Worm (Caenorhabditis elegans) whole organism, L4 larva: Measurements from ENCODE around the gene F35E8.1.

Experiments
- F37D6.2 ChIP-seq: sonication (generic microtip); optimal IDR thresholded peaks from 2 replicates; lab custom pipeline; 2016; ENCODE audit warnings: mild to moderate bottlenecking, missing genetic modification characterization, missing compliant biosample characterization
- F44E2.7 ChIP-seq: fragments of 200-800 bp; sonication (Bioruptor generic); IDR thresholded peaks from 2 replicates; pipeline ENCODE4 v2.1.2; 2022; ENCODE audit warnings: missing genetic modification characterization, missing compliant biosample characterization
- F49E8.2 ChIP-seq: sonication (generic microtip); optimal IDR thresholded peaks from 2 replicates; lab custom pipeline; 2016; ENCODE audit warnings: missing compliant biosample characterization, mild to moderate bottlenecking, missing genetic modification characterization, borderline replicate concordance
- R02D3.7 ChIP-seq: fragments of 150-350 bp; sonication (generic microtip); optimal IDR thresholded peaks from 3 replicates; lab custom pipeline; 2014; ENCODE audit warnings: missing biosample characterization, missing genetic modification characterization
- Y48G9A.11 ChIP-seq: fragments of 200-800 bp; sonication (Bioruptor generic); IDR thresholded peaks from 2 replicates; pipeline ENCODE4 v1.3.6; 2022; ENCODE audit warnings: missing genetic modification reagents, missing genetic modification characterization, missing compliant biosample characterization
- Y5F2A.4 ChIP-seq: fragments of 200-800 bp; sonication (Bioruptor generic); optimal IDR thresholded peaks from 2 replicates; lab custom pipeline; 2018; ENCODE audit warnings: mild to moderate bottlenecking, missing genetic modification characterization, missing compliant biosample characterization
- Y75B8A.6 ChIP-seq: fragments of 200-800 bp; sonication (Bioruptor generic); IDR thresholded peaks from 2 replicates; pipeline ENCODE4 v1.3.6; 2022; ENCODE audit warnings: missing genetic modification reagents, missing genetic modification characterization, missing compliant biosample characterization
- aly-2 ChIP-seq: sonication (generic microtip); optimal IDR thresholded peaks from 2 replicates; lab custom pipeline; 2018; ENCODE audit warnings: missing biosample characterization, missing genetic modification characterization
- attf-4 ChIP-seq: sonication (generic microtip); optimal IDR thresholded peaks from 3 replicates; lab custom pipeline; 2017; ENCODE audit warnings: missing biosample characterization, missing genetic modification characterization
- ceh-20 ChIP-seq: fragments of 200-800 bp; sonication (Bioruptor generic); IDR thresholded peaks from 2 replicates; pipeline ENCODE4 v1.3.6; 2022; ENCODE audit warnings: missing genetic modification reagents, missing genetic modification characterization, missing compliant biosample characterization
- ceh-44 ChIP-seq: fragments of 200-800 bp; sonication (Bioruptor generic); IDR thresholded peaks from 2 replicates; pipeline ENCODE4 v1.3.6; 2022; ENCODE audit warnings: missing genetic modification reagents, missing genetic modification characterization, missing compliant biosample characterization
- daf-16 ChIP-seq, 3 experiments: sonication (generic microtip); optimal IDR thresholded peaks; 2 replicates each; lab custom pipeline; 2016 to 2017; ENCODE audit warnings: missing genetic modification characterization in 3 of 3, missing genetic modification reagents in 3 of 3, mild to moderate bottlenecking in 2 of 3, missing compliant biosample characterization in 2 of 3, missing biosample characterization in 1 of 3, moderate library complexity in 1 of 3
- daf-19 ChIP-seq: fragments of 200-800 bp; sonication (Bioruptor generic); conservative IDR thresholded peaks from 2 replicates; pipeline ENCODE4 v1.3.6; 2022; ENCODE audit warnings: missing genetic modification characterization, missing compliant biosample characterization
- duxl-1 ChIP-seq: sonication (generic microtip); optimal IDR thresholded peaks from 2 replicates; lab custom pipeline; 2016; ENCODE audit warnings: mild to moderate bottlenecking, missing genetic modification characterization, moderate library complexity, missing compliant biosample characterization; ENCODE audit not compliant: poor library complexity
- dve-1 ChIP-seq: sonication (generic microtip); optimal IDR thresholded peaks from 2 replicates; lab custom pipeline; 2017; ENCODE audit warnings: antibody characterized with exemption, mild to moderate bottlenecking, missing genetic modification characterization, missing compliant biosample characterization; ENCODE audit not compliant: insufficient read depth
- egl-43 ChIP-seq: fragments of 200-800 bp; sonication (Bioruptor generic); IDR thresholded peaks from 2 replicates; pipeline ENCODE4 v1.3.6; 2022; ENCODE audit warnings: missing genetic modification reagents, missing genetic modification characterization, missing compliant biosample characterization
- fkh-10 ChIP-seq: fragments of 150-350 bp; optimal IDR thresholded peaks from 2 replicates; lab custom pipeline; 2014; ENCODE audit warnings: missing biosample characterization, missing genetic modification reagents, missing genetic modification characterization
- fos-1 ChIP-seq: fragments of 150-350 bp; optimal IDR thresholded peaks from 2 replicates; lab custom pipeline; 2014; ENCODE audit warnings: missing biosample characterization, missing genetic modification characterization
- hif-1 ChIP-seq, 2 experiments: sonication (generic microtip); optimal IDR thresholded peaks; 2 replicates each; lab custom pipeline; 2016 to 2017; ENCODE audit warnings: missing compliant biosample characterization in 2 of 2, missing genetic modification characterization in 2 of 2, missing genetic modification reagents in 2 of 2, missing genotype in 2 of 2, mild to moderate bottlenecking in 1 of 2
- hlh-11 ChIP-seq: fragments of 200-800 bp; sonication (Bioruptor generic); optimal IDR thresholded peaks from 2 replicates; lab custom pipeline; 2018; ENCODE audit warnings: mild to moderate bottlenecking, missing genetic modification characterization, missing compliant biosample characterization
- hlh-30 ChIP-seq: sonication (generic microtip); optimal IDR thresholded peaks from 2 replicates; lab custom pipeline; 2017; ENCODE audit warnings: antibody characterized with exemption, mild to moderate bottlenecking, missing genetic modification characterization, missing compliant biosample characterization; ENCODE audit not compliant: insufficient read depth
- hmg-1.1 ChIP-seq: fragments of 200-800 bp; sonication (Bioruptor generic); IDR thresholded peaks from 2 replicates; pipeline ENCODE4 v1.3.6; 2022; ENCODE audit warnings: missing genetic modification reagents, missing genetic modification characterization, missing compliant biosample characterization
- jun-1 ChIP-seq: fragments of 150-350 bp; optimal IDR thresholded peaks from 2 replicates; lab custom pipeline; 2014; ENCODE audit warnings: missing biosample characterization, missing genetic modification reagents, missing genetic modification characterization
- lin-1 ChIP-seq: fragments of 200-800 bp; sonication (Bioruptor generic); IDR thresholded peaks from 2 replicates; pipeline ENCODE4 v1.3.6; 2022; ENCODE audit warnings: missing genetic modification reagents, missing genetic modification characterization, missing compliant biosample characterization
- lin-38 ChIP-seq: fragments of 200-800 bp; sonication (Bioruptor generic); IDR thresholded peaks from 2 replicates; pipeline ENCODE4 v1.3.6; 2022; ENCODE audit warnings: missing genetic modification reagents, missing genetic modification characterization, missing compliant biosample characterization
- lin-39 ChIP-seq: fragments of 150-350 bp; optimal IDR thresholded peaks from 2 replicates; lab custom pipeline; 2014; ENCODE audit warnings: missing biosample characterization, missing genetic modification reagents, missing genetic modification characterization
- madf-9 ChIP-seq: fragments of 200-800 bp; sonication (Bioruptor generic); conservative IDR thresholded peaks from 2 replicates; pipeline ENCODE4 v1.3.6; 2022; ENCODE audit warnings: missing genetic modification reagents, missing genetic modification characterization, missing compliant biosample characterization
- mdl-1 ChIP-seq, 2 experiments: fragments of 150-350 bp in 1 of 2; sonication (generic microtip) in 1 of 2; optimal IDR thresholded peaks; 2 replicates each; lab custom pipeline; 2014 to 2017; ENCODE audit warnings: missing biosample characterization in 2 of 2, missing genetic modification characterization in 2 of 2
- mep-1 ChIP-seq: fragments of 150-350 bp; sonication (generic microtip); optimal IDR thresholded peaks from 3 replicates; lab custom pipeline; 2014; ENCODE audit warnings: missing biosample characterization, missing genetic modification characterization
- mes-2 ChIP-seq: sonication (generic microtip); optimal IDR thresholded peaks from 2 replicates; lab custom pipeline; 2016; ENCODE audit warnings: missing genotype, mild to moderate bottlenecking, missing genetic modification characterization, missing compliant biosample characterization; ENCODE audit not compliant: poor library complexity, severe bottlenecking
- nhr-102 ChIP-seq: sonication (generic microtip); optimal IDR thresholded peaks from 2 replicates; lab custom pipeline; 2016; ENCODE audit warnings: mild to moderate bottlenecking, missing genetic modification characterization, moderate library complexity, missing compliant biosample characterization
- nhr-28 ChIP-seq: fragments of 150-350 bp; optimal IDR thresholded peaks from 2 replicates; lab custom pipeline; 2014; ENCODE audit warnings: missing biosample characterization, missing genetic modification characterization
- nhr-41 ChIP-seq: fragments of 200-800 bp; sonication (Bioruptor generic); IDR thresholded peaks from 2 replicates; pipeline ENCODE4 v1.3.6; 2022; ENCODE audit warnings: missing genetic modification reagents, missing genetic modification characterization, missing compliant biosample characterization
- nhr-42 ChIP-seq: fragments of 200-800 bp; sonication (Bioruptor generic); IDR thresholded peaks from 2 replicates; pipeline ENCODE4 v1.3.6; 2022; ENCODE audit warnings: missing genetic modification characterization, missing compliant biosample characterization
- nhr-48 ChIP-seq: sonication (generic microtip); optimal IDR thresholded peaks from 2 replicates; lab custom pipeline; 2016; ENCODE audit warnings: mild to moderate bottlenecking, missing genetic modification characterization, missing compliant biosample characterization
- nhr-6 ChIP-seq: fragments of 150-350 bp; optimal IDR thresholded peaks from 2 replicates; lab custom pipeline; 2014; ENCODE audit warnings: missing biosample characterization, missing genetic modification characterization
- nhr-76 ChIP-seq: fragments of 150-350 bp; optimal IDR thresholded peaks from 2 replicates; lab custom pipeline; 2014; ENCODE audit warnings: missing biosample characterization, missing genetic modification characterization
- nhr-77 ChIP-seq: fragments of 150-350 bp; optimal IDR thresholded peaks from 2 replicates; lab custom pipeline; 2014; ENCODE audit warnings: missing biosample characterization, missing genetic modification characterization
- pha-4 ChIP-seq, 2 experiments: fragments of 150-350 bp in 1 of 2; fragments of 200-800 bp in 1 of 2; sonication (Bioruptor generic) in 1 of 2; IDR thresholded peaks in 1 of 2; optimal IDR thresholded peaks in 1 of 2; 2 replicates each; pipeline versions ENCODE4 v1.3.6 to Lab custom; 2014 to 2022; ENCODE audit warnings: missing genetic modification characterization in 2 of 2, missing genetic modification reagents in 2 of 2, missing biosample characterization in 1 of 2, missing compliant biosample characterization in 1 of 2
- php-3 ChIP-seq: fragments of 200-800 bp; sonication (Bioruptor generic); IDR thresholded peaks from 2 replicates; pipeline ENCODE4 v1.3.6; 2022; ENCODE audit warnings: missing genetic modification reagents, missing genetic modification characterization, missing compliant biosample characterization
- pqm-1 ChIP-seq: sonication (generic microtip); optimal IDR thresholded peaks from 2 replicates; lab custom pipeline; 2017; ENCODE audit warnings: missing biosample characterization, missing genetic modification characterization
- saeg-2 ChIP-seq: fragments of 200-800 bp; sonication (Bioruptor generic); IDR thresholded peaks from 2 replicates; pipeline ENCODE4 v1.3.6; 2022; ENCODE audit warnings: missing genetic modification reagents, missing genetic modification characterization, missing compliant biosample characterization
- sdz-12 ChIP-seq: fragments of 200-800 bp; sonication (Bioruptor generic); optimal IDR thresholded peaks from 2 replicates; lab custom pipeline; 2018; ENCODE audit warnings: mild to moderate bottlenecking, missing genetic modification characterization, missing compliant biosample characterization
- snpc-1.2 ChIP-seq: fragments of 200-800 bp; sonication (Bioruptor generic); IDR thresholded peaks from 2 replicates; pipeline ENCODE4 v1.3.6; 2022; ENCODE audit warnings: missing genetic modification reagents, missing genetic modification characterization, missing compliant biosample characterization
- snpc-4 ChIP-seq: fragments of 150-350 bp; optimal IDR thresholded peaks from 2 replicates; lab custom pipeline; 2014; ENCODE audit warnings: missing biosample characterization, missing genetic modification characterization
- spr-3 ChIP-seq: fragments of 200-800 bp; sonication (Bioruptor generic); optimal IDR thresholded peaks from 2 replicates; lab custom pipeline; 2018; ENCODE audit warnings: mild to moderate bottlenecking, missing genetic modification characterization, missing compliant biosample characterization
- tra-1 ChIP-seq: fragments of 200-800 bp; sonication (Bioruptor generic); IDR thresholded peaks from 2 replicates; pipeline ENCODE4 v1.3.6; 2022; ENCODE audit warnings: missing genetic modification reagents, missing genetic modification characterization, missing compliant biosample characterization
- zfp-3 ChIP-seq: fragments of 200-800 bp; sonication (Bioruptor generic); conservative IDR thresholded peaks from 2 replicates; pipeline ENCODE4 v1.3.6; 2022; ENCODE audit warnings: missing genetic modification reagents, missing genetic modification characterization, missing compliant biosample characterization
- zip-11 ChIP-seq: fragments of 200-800 bp; sonication (Bioruptor generic); IDR thresholded peaks from 2 replicates; pipeline ENCODE4 v1.3.6; 2022; ENCODE audit warnings: missing genetic modification characterization, missing compliant biosample characterization
- ztf-7 ChIP-seq: fragments of 150-350 bp; optimal IDR thresholded peaks from 2 replicates; lab custom pipeline; 2014; ENCODE audit warnings: missing biosample characterization, missing genetic modification characterization

The F35E8.1 gene

ce11 chrV:15880705-15881104 is 24.7 kb downstream of the F35E8.1 start (continued):
- TF ChIP-seq dve-1 (tag; lab: Kevin White, UChicago) (peak; percentile 69), hlh-11 (tag; lab: Kevin White, UChicago) (peak; percentile 78), hmg-1.1 (GFP tag; lab: Robert Waterston, UW) (0 out of 2 replicates have a peak, but pooled peaks have one; percentile 22), madf-9 (GFP tag; lab: Robert Waterston, UW) (no peak), snpc-1.2 (GFP tag; lab: Robert Waterston, UW) (no peak), daf-19 (GFP tag; lab: Robert Waterston, UW) (no peak), Y75B8A.6 (GFP tag; lab: Robert Waterston, UW) (0 out of 2 replicates have a peak, but pooled peaks have one; percentile 29), fos-1 (tag; lab: Kevin White, UChicago) (no peak), ceh-20 (GFP tag; lab: Robert Waterston, UW) (no peak), saeg-2 (GFP tag; lab: Robert Waterston, UW) (no peak), nhr-28 (tag; lab: Kevin White, UChicago) (peak; percentile 95), ztf-7 (tag; lab: Kevin White, UChicago) (peak; percentile 95), Y5F2A.4 (GFP tag; lab: Kevin White, UChicago) (no peak), Y48G9A.11 (GFP tag; lab: Robert Waterston, UW) (no peak), R02D3.7 (tag; lab: Kevin White, UChicago) (no peak), zfp-3 (no peak), lin-39 (tag; lab: Kevin White, UChicago) (no peak), mes-2 (tag; lab: Kevin White, UChicago) (peak; percentile 38), nhr-41 (no peak), nhr-42 (GFP tag; lab: Robert Waterston, UW) (no peak), lin-1 (GFP tag; lab: Robert Waterston, UW) (0 out of 2 replicates have a peak, but pooled peaks have one; percentile 12), spr-3 (GFP tag; lab: Kevin White, UChicago) (no peak), tra-1 (GFP tag; lab: Robert Waterston, UW) (no peak), nhr-102 (tag; lab: Kevin White, UChicago) (no peak), F37D6.2 (tag; lab: Kevin White, UChicago) (no peak), mdl-1 (tag; optimal IDR thresholded peaks at IDR 0.05; lab: Kevin White, UChicago) (peak in 1 of 2 experiments; percentile 47), nhr-6 (tag; lab: Kevin White, UChicago) (peak; percentile 28), snpc-4 (tag; lab: Kevin White, UChicago) (no peak), F49E8.2 (tag; lab: Kevin White, UChicago) (no peak), lin-38 (no peak), ceh-44 (GFP tag; lab: Robert Waterston, UW) (no peak), hlh-30 (tag; lab: Kevin White, UChicago) (peak; percentile 59), zip-11 (GFP tag; lab: Robert Waterston, UW) (no peak), pqm-1 (tag; lab: Kevin White, UChicago) (peak; percentile 17), attf-4 (no peak), hif-1 (tag; optimal IDR thresholded peaks at IDR 0.05; lab: Kevin White, UChicago) (peak in 1 of 2 experiments; percentile 37), jun-1 (tag; lab: Kevin White, UChicago) (peak; percentile 7), F44E2.7 (GFP tag; lab: Robert Waterston, UW) (no peak), php-3 (no peak), egl-43 (GFP tag; lab: Robert Waterston, UW) (no peak), aly-2 (tag; lab: Kevin White, UChicago) (no peak), pha-4 (GFP tag; IDR thresholded peaks at IDR 0.05; lab: Robert Waterston, UW) (no peak), pha-4 (tag; optimal IDR thresholded peaks at IDR 0.05; lab: Kevin White, UChicago) (no peak), sdz-12 (GFP tag; lab: Kevin White, UChicago) (no peak), duxl-1 (tag; lab: Kevin White, UChicago) (no peak), nhr-76 (tag; lab: Kevin White, UChicago) (no peak), daf-16 (GFP tag; optimal IDR thresholded peaks at IDR 0.05; lab: Kevin White, UChicago) (no peak), daf-16 (tag; optimal IDR thresholded peaks at IDR 0.05; lab: Kevin White, UChicago) (peak; percentile 61), nhr-48 (tag; lab: Kevin White, UChicago) (peak; percentile 80), mep-1 (tag; lab: Kevin White, UChicago) (peak; percentile 50), fkh-10 (no peak), nhr-77 (tag; lab: Kevin White, UChicago) (peak; percentile 75)
